Worm (Caenorhabditis elegans) whole organism, L3 larva: ENCODE results near the gene ZC132.3.

Experiments used
- nhr-28 ChIP-seq: fragments of 150-350 bp; optimal IDR thresholded peaks from 2 replicates; lab custom pipeline; 2014; ENCODE audit warnings: missing biosample characterization, missing genetic modification characterization
- ztf-11 ChIP-seq: fragments of 150-350 bp; optimal IDR thresholded peaks from 2 replicates; lab custom pipeline; 2014; ENCODE audit warnings: missing biosample characterization, missing genetic modification characterization

DNA sequence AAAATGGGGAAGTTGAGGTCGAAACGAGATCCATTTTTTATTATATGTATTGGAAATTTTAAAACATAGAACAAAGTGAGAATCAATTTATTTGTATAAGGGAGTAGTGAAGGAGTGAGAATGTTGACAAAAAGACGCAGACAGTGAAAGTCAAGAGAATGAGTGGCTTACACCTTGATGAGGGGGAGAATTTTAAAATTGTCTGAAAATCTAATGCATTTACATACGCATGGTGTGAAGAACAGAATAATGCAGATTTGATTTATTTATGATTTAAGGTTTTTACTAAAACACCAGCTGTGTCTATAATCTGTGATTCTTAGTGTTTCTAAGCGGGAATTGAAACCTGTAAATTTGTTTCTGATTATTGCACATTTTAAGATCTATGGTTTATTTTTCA lies 25.8 kb upstream of the ZC132.3 start, which contains the start of gene nhr-125:
- no peak for TF ChIP-seq nhr-28 (tag; lab: Kevin White, UChicago)
- no peak for TF ChIP-seq ztf-11 (tag; lab: Kevin White, UChicago)
